Fruit fly (Drosophila melanogaster) whole organism, embryonic: ENCODE results near the gene CG9018.

Experiments
- Atf6 ChIP-seq: fragments of 200-800 bp; sonication (Bioruptor generic); IDR thresholded peaks from 2 replicates; pipeline ENCODE4 v1.3.6; 2022; ENCODE audit warnings: missing biosample characterization, missing genetic modification characterization
- Blimp-1 ChIP-seq: fragments of 200-800 bp; sonication (Bioruptor generic); optimal IDR thresholded peaks from 3 replicates; lab custom pipeline; 2018; ENCODE audit warnings: missing biosample characterization, missing genetic modification characterization, mild to moderate bottlenecking, moderate library complexity, missing genetic modification reagents
- CG10267 ChIP-seq: fragments of 200-800 bp; sonication (Bioruptor generic); optimal IDR thresholded peaks from 2 replicates; lab custom pipeline; 2018; ENCODE audit warnings: missing biosample characterization, mild to moderate bottlenecking, missing genetic modification characterization, moderate library complexity
- CG10366 ChIP-seq: fragments of 200-800 bp; sonication (Bioruptor generic); IDR thresholded peaks from 2 replicates; pipeline ENCODE4 v1.3.6; 2022; ENCODE audit warnings: missing biosample characterization, missing genetic modification characterization
- CG12155 ChIP-seq: fragments of 200-800 bp; sonication (Bioruptor generic); optimal IDR thresholded peaks from 3 replicates; lab custom pipeline; 2016; ENCODE audit warnings: missing biosample characterization, missing genetic modification characterization
- CG13296 ChIP-seq: fragments of 200-800 bp; sonication (Bioruptor generic); optimal IDR thresholded peaks from 3 replicates; lab custom pipeline; 2018; ENCODE audit warnings: missing biosample characterization, mild to moderate bottlenecking, missing genetic modification characterization
- CG13624 ChIP-seq: fragments of 200-800 bp; sonication (Bioruptor generic); optimal IDR thresholded peaks from 2 replicates; lab custom pipeline; 2016; ENCODE audit warnings: missing biosample characterization, missing genetic modification characterization
- CG15514 ChIP-seq: fragments of 200-800 bp; sonication (Bioruptor generic); optimal IDR thresholded peaks from 3 replicates; lab custom pipeline; 2017; ENCODE audit warnings: missing biosample characterization, missing genetic modification characterization, mild to moderate bottlenecking, moderate library complexity, missing genetic modification reagents
- CG18619 ChIP-seq: fragments of 200-800 bp; sonication (Bioruptor generic); optimal IDR thresholded peaks from 3 replicates; lab custom pipeline; 2017; ENCODE audit warnings: missing biosample characterization, mild to moderate bottlenecking, missing genetic modification characterization
- CG4282 ChIP-seq: fragments of 200-800 bp; sonication (Bioruptor generic); optimal IDR thresholded peaks from 2 replicates; lab custom pipeline; 2016; ENCODE audit warnings: missing biosample characterization, missing genetic modification characterization
- CG4617 ChIP-seq: fragments of 200-800 bp; sonication (Bioruptor generic); optimal IDR thresholded peaks from 3 replicates; lab custom pipeline; 2016; ENCODE audit warnings: missing biosample characterization, missing genetic modification characterization, borderline replicate concordance
- CG6854 ChIP-seq: fragments of 200-800 bp; sonication (Bioruptor generic); optimal IDR thresholded peaks from 3 replicates; lab custom pipeline; 2017; ENCODE audit warnings: missing biosample characterization, mild to moderate bottlenecking, missing genetic modification characterization
- CG8765 ChIP-seq: fragments of 200-800 bp; sonication (Bioruptor generic); IDR thresholded peaks from 2 replicates; pipeline ENCODE4 v1.3.6; 2022; ENCODE audit warnings: missing biosample characterization, missing genetic modification characterization
- CG9817 ChIP-seq: fragments of 200-800 bp; sonication (Bioruptor generic); optimal IDR thresholded peaks from 2 replicates; lab custom pipeline; 2018; ENCODE audit warnings: missing biosample characterization, mild to moderate bottlenecking, missing genetic modification characterization, moderate library complexity
- Chrac-16 ChIP-seq: fragments of 200-800 bp; sonication (Bioruptor generic); optimal IDR thresholded peaks from 3 replicates; lab custom pipeline; 2016; ENCODE audit warnings: missing biosample characterization, missing genetic modification characterization
- Deaf1 ChIP-seq: fragments of 200-800 bp; optimal IDR thresholded peaks from 3 replicates; lab custom pipeline; 2019; ENCODE audit warnings: missing biosample characterization, mild to moderate bottlenecking, missing genetic modification characterization, moderate library complexity
- Dfd ChIP-seq, 2 experiments: fragments of >200 bp; optimal IDR thresholded peaks; 2 replicates each; lab custom pipeline; 2017; ENCODE audit warnings: missing biosample characterization in 2 of 2, missing genetic modification characterization in 2 of 2
- Hr3 ChIP-seq: fragments of 200-800 bp; sonication (Bioruptor generic); optimal IDR thresholded peaks from 3 replicates; lab custom pipeline; 2016; ENCODE audit warnings: missing biosample characterization, missing genetic modification characterization
- Meics ChIP-seq: fragments of 200-800 bp; sonication (Bioruptor generic); optimal IDR thresholded peaks from 2 replicates; lab custom pipeline; 2017; ENCODE audit warnings: missing biosample characterization, mild to moderate bottlenecking, missing genetic modification characterization
- Myb ChIP-seq: fragments of 200-800 bp; sonication (Bioruptor generic); optimal IDR thresholded peaks from 2 replicates; lab custom pipeline; 2016; ENCODE audit warnings: missing biosample characterization, missing genetic modification characterization
- NC2α ChIP-seq: fragments of 200-800 bp; sonication (Bioruptor generic); optimal IDR thresholded peaks from 2 replicates; lab custom pipeline; 2016; ENCODE audit warnings: missing biosample characterization, missing genetic modification characterization
- Scr ChIP-seq: fragments of 200-800 bp; sonication (Bioruptor generic); IDR thresholded peaks from 2 replicates; pipeline ENCODE4 v1.3.6; 2022; ENCODE audit warnings: missing biosample characterization, missing genetic modification characterization; ENCODE audit not compliant: partially characterized antibody
- YL-1 ChIP-seq: fragments of 200-800 bp; sonication (Bioruptor generic); optimal IDR thresholded peaks from 3 replicates; lab custom pipeline; 2017; ENCODE audit warnings: missing biosample characterization, mild to moderate bottlenecking, missing genetic modification characterization
- abd-A ChIP-seq: fragments of 200-800 bp; sonication (Bioruptor generic); optimal IDR thresholded peaks from 3 replicates; lab custom pipeline; 2019; ENCODE audit warnings: missing biosample characterization, mild to moderate bottlenecking, missing genetic modification characterization, moderate library complexity
- az2 ChIP-seq: fragments of 200-800 bp; sonication (Bioruptor generic); optimal IDR thresholded peaks from 3 replicates; lab custom pipeline; 2016; ENCODE audit warnings: missing biosample characterization, missing genetic modification characterization
- bbx ChIP-seq: fragments of 200-800 bp; sonication (Bioruptor generic); IDR thresholded peaks from 2 replicates; pipeline ENCODE4 v1.3.6; 2022; ENCODE audit warnings: missing biosample characterization, missing genetic modification characterization; ENCODE audit not compliant: partially characterized antibody
- chm ChIP-seq: fragments of 200-800 bp; sonication (Bioruptor generic); IDR thresholded peaks from 2 replicates; pipeline ENCODE4 v1.3.6; 2022; ENCODE audit warnings: missing biosample characterization, missing genetic modification characterization
- crc ChIP-seq: fragments of 200-800 bp; sonication (Bioruptor generic); optimal IDR thresholded peaks from 2 replicates; lab custom pipeline; 2016; ENCODE audit warnings: missing biosample characterization, missing genetic modification characterization
- dm ChIP-seq: fragments of 200-800 bp; sonication (Bioruptor generic); optimal IDR thresholded peaks from 3 replicates; lab custom pipeline; 2016; ENCODE audit warnings: missing biosample characterization, missing genetic modification characterization
- dysf ChIP-seq: fragments of 200-800 bp; sonication (Bioruptor generic); IDR thresholded peaks from 3 replicates; pipeline ENCODE4 v1.3.6; 2022; ENCODE audit warnings: missing biosample characterization, missing genetic modification characterization
- eyg ChIP-seq: fragments of 200-800 bp; sonication (Bioruptor generic); optimal IDR thresholded peaks from 3 replicates; lab custom pipeline; 2016; ENCODE audit warnings: missing biosample characterization, missing genetic modification characterization
- fd102C ChIP-seq: fragments of 200-800 bp; sonication (Bioruptor generic); optimal IDR thresholded peaks from 2 replicates; lab custom pipeline; 2018; ENCODE audit warnings: missing biosample characterization, mild to moderate bottlenecking, missing genetic modification characterization, moderate library complexity
- grau ChIP-seq: fragments of 200-800 bp; optimal IDR thresholded peaks from 3 replicates; lab custom pipeline; 2019; ENCODE audit warnings: missing biosample characterization, mild to moderate bottlenecking, missing genetic modification characterization, moderate library complexity
- ken ChIP-seq: fragments of 200-800 bp; sonication (Bioruptor generic); IDR thresholded peaks from 3 replicates; pipeline ENCODE4 v1.3.6; 2022; ENCODE audit warnings: missing biosample characterization, missing genetic modification characterization
- knrl ChIP-seq: fragments of 200-800 bp; sonication (Bioruptor generic); IDR thresholded peaks from 3 replicates; pipeline ENCODE4 v1.3.6; 2022; ENCODE audit warnings: missing biosample characterization, missing genetic modification characterization; ENCODE audit not compliant: partially characterized antibody
- luna ChIP-seq: fragments of 200-800 bp; sonication (Bioruptor generic); optimal IDR thresholded peaks from 2 replicates; lab custom pipeline; 2016; ENCODE audit warnings: missing biosample characterization, missing genetic modification characterization
- mirr ChIP-seq: fragments of 200-800 bp; sonication (Bioruptor generic); optimal IDR thresholded peaks from 3 replicates; lab custom pipeline; 2018; ENCODE audit warnings: missing biosample characterization, mild to moderate bottlenecking, missing genetic modification characterization
- nom ChIP-seq: fragments of 200-800 bp; sonication (Bioruptor generic); optimal IDR thresholded peaks from 2 replicates; lab custom pipeline; 2017; ENCODE audit warnings: missing biosample characterization, missing genetic modification characterization, mild to moderate bottlenecking, moderate library complexity, missing genetic modification reagents
- odd ChIP-seq: fragments of 200-800 bp; sonication (Bioruptor generic); optimal IDR thresholded peaks from 2 replicates; lab custom pipeline; 2017; ENCODE audit warnings: missing biosample characterization, mild to moderate bottlenecking, missing genetic modification characterization
- org-1 ChIP-seq: fragments of 200-800 bp; sonication (Bioruptor generic); optimal IDR thresholded peaks from 2 replicates; lab custom pipeline; 2017; ENCODE audit warnings: missing biosample characterization, missing genetic modification characterization
- pb ChIP-seq: fragments of 200-800 bp; sonication (Bioruptor generic); optimal IDR thresholded peaks from 3 replicates; lab custom pipeline; 2016; ENCODE audit warnings: missing biosample characterization, missing genetic modification characterization
- sc ChIP-seq, 3 experiments: fragments of >200 bp in 2 of 3; fragments of 200-800 bp in 1 of 3; sonication (Bioruptor generic) in 1 of 3; optimal IDR thresholded peaks; 2 replicates in 2 of 3; 3 replicates in 1 of 3; lab custom pipeline; 2017; ENCODE audit warnings: mild to moderate bottlenecking in 1 of 3, missing biosample characterization in 1 of 3, missing genetic modification characterization in 1 of 3, missing genetic modification reagents in 1 of 3
- sens ChIP-seq: fragments of 200-800 bp; sonication (Bioruptor generic); peaks from one replicate; lab custom pipeline; 2016; ENCODE audit warnings: missing biosample characterization, missing genetic modification characterization
- sens-2 ChIP-seq: fragments of 200-800 bp; sonication (Bioruptor generic); IDR thresholded peaks from 2 replicates; pipeline ENCODE4 v1.3.6; 2022; ENCODE audit warnings: missing biosample characterization, missing genetic modification characterization
- ssp ChIP-seq: fragments of 200-800 bp; sonication (Bioruptor generic); IDR thresholded peaks from 2 replicates; pipeline ENCODE4 v1.3.6; 2022; ENCODE audit warnings: missing biosample characterization, missing genetic modification characterization
- stc ChIP-seq: fragments of 200-800 bp; sonication (Bioruptor generic); IDR thresholded peaks from 2 replicates; pipeline ENCODE4 v1.3.6; 2022; ENCODE audit warnings: missing biosample characterization, missing genetic modification characterization
- stwl ChIP-seq: fragments of 200-800 bp; sonication (Bioruptor generic); optimal IDR thresholded peaks from 3 replicates; lab custom pipeline; 2018; ENCODE audit warnings: missing biosample characterization, mild to moderate bottlenecking, missing genetic modification characterization, moderate library complexity
- toy ChIP-seq: fragments of 200-800 bp; sonication (Bioruptor generic); IDR thresholded peaks from 2 replicates; pipeline ENCODE4 v1.3.6; 2022; ENCODE audit warnings: missing biosample characterization, missing genetic modification characterization
- vnd ChIP-seq: fragments of 200-800 bp; sonication (Bioruptor generic); IDR thresholded peaks from 3 replicates; pipeline ENCODE4 v1.3.6; 2022; ENCODE audit warnings: missing biosample characterization, missing genetic modification characterization; ENCODE audit not compliant: partially characterized antibody
- wdn ChIP-seq: fragments of 200-800 bp; sonication (Bioruptor generic); IDR thresholded peaks from 2 replicates; pipeline ENCODE4 v1.3.6; 2022; ENCODE audit warnings: missing biosample characterization, missing genetic modification characterization

CG9018 gene

DNA sequence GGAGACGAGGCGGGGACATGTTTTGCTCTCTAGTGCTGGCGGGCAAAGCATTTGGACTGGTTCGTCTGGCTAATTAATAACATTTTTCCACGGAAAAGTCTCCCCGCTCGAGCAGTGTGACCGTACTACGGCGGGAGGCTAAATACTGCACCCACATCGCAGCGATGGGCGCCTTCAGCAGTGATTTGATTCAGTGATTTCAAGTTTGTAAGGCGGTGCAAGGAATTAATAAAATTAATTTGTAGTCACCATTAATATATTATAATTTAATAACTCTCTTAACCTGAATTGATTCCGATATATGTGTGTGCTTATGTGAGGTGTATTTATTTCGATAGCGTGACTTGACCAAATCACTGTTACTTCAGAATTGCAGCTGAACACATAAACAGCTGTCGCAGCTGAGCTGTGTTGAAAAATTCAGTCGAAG, 25.7 kb upstream of the CG9018 start, which contains the start of the genes oxt and CG13807 (continued):
- TF ChIP-seq Dfd (GFP tag; optimal IDR thresholded peaks at IDR 0.05; lab: Kevin White, UChicago) (no peak), CG10267 (tag; lab: Kevin White, UChicago) (peak; percentile 90), chm (GFP tag; lab: Robert Waterston, UW) (peak; percentile 81), sens (GFP tag; lab: Kevin White, UChicago) (peak; percentile 96), Meics (GFP tag; lab: Kevin White, UChicago) (peak; percentile 85), odd (no peak), toy (GFP tag; lab: Robert Waterston, UW) (peak; percentile 67; the same call in 1 of the 2 replicates), ken (GFP tag; lab: Robert Waterston, UW) (peak; percentile 92), CG9817 (tag; lab: Kevin White, UChicago) (peak; percentile 90), YL-1 (GFP tag; lab: Kevin White, UChicago) (peak; percentile 87), CG6854 (GFP tag; lab: Kevin White, UChicago) (peak; percentile 39), stwl (tag; lab: Kevin White, UChicago) (peak; percentile 86), luna (GFP tag; lab: Kevin White, UChicago) (no peak), dm (GFP tag; lab: Kevin White, UChicago) (no peak), CG18619 (GFP tag; lab: Kevin White, UChicago) (peak; percentile 84), vnd (no peak), CG13296 (GFP tag; lab: Kevin White, UChicago) (peak; percentile 81), abd-A (tag; lab: Kevin White, UChicago) (no peak), stc (peak; percentile 85), CG8765 (GFP tag; lab: Robert Waterston, UW) (peak; percentile 81), CG4617 (GFP tag; lab: Kevin White, UChicago) (peak; percentile 95), Deaf1 (tag; lab: Kevin White, UChicago) (no peak), Scr (GFP tag; lab: Robert Waterston, UW) (peak; percentile 42; the same call in 1 of the 2 replicates), Chrac-16 (GFP tag; lab: Kevin White, UChicago) (peak; percentile 92), Atf6 (GFP tag; lab: Robert Waterston, UW) (peak; percentile 85), wdn (GFP tag; lab: Robert Waterston, UW) (peak; percentile 80), mirr (GFP tag; lab: Kevin White, UChicago) (peak; percentile 58), Myb (GFP tag; lab: Kevin White, UChicago) (peak; percentile 1), fd102C (peak; percentile 42), NC2α (GFP tag; lab: Kevin White, UChicago) (no peak), knrl (GFP tag; lab: Robert Waterston, UW) (peak; percentile 18; the same call in 1 of the 3 replicates), pb (GFP tag; lab: Kevin White, UChicago) (no peak), dysf (GFP tag; lab: Robert Waterston, UW) (peak; percentile 93), CG4282 (no peak), az2 (GFP tag; lab: Kevin White, UChicago) (peak; percentile 87), CG15514 (GFP tag; lab: Kevin White, UChicago) (peak; percentile 79), CG13624 (GFP tag; lab: Kevin White, UChicago) (peak; percentile 60), CG10366 (GFP tag; lab: Robert Waterston, UW) (peak; percentile 86), sc (optimal IDR thresholded peaks at IDR 0.05; lab: Kevin White, UChicago) (no peak), sc (GFP tag; optimal IDR thresholded peaks at IDR 0.05; lab: Kevin White, UChicago) (peak; percentile 76), crc (GFP tag; lab: Kevin White, UChicago) (peak; percentile 28), ssp (GFP tag; lab: Robert Waterston, UW) (peak; percentile 82), grau (peak; percentile 89), org-1 (GFP tag; lab: Kevin White, UChicago) (peak; percentile 73), eyg (GFP tag; lab: Kevin White, UChicago) (no peak), nom (GFP tag; lab: Kevin White, UChicago) (peak; percentile 63), Blimp-1 (GFP tag; lab: Kevin White, UChicago) (peak; percentile 76), CG12155 (GFP tag; lab: Kevin White, UChicago) (peak; percentile 84), Hr3 (GFP tag; lab: Kevin White, UChicago) (peak; percentile 86), sens-2 (peak; percentile 84), bbx (GFP tag; lab: Robert Waterston, UW) (0 out of 2 replicates have a peak, but pooled peaks have one; percentile 16)
